Worm (Caenorhabditis elegans): ENCODE data around the gene dim-1.

DNA sequence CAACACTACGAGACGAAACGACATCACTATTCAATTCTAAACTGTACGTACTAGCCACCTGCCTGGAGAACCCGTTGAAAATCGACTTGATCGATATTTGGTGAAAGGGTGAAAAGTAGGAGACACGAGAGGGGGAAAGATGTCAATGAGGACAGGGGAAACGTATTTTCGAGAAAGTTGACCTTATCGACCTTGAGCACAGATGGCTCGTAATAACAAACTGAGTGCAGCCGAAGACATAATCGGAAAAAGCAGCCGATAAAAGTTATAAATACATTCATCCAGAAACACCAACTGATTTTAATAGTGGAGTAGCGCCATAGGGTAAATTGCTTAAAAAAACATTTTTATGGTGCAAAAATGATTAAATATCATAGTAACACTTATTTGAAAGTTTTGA is 2.0 kb upstream of the dim-1 start:
- TF ChIP-seq unc-39 (tag; optimal IDR thresholded peaks at IDR 0.05) (no peak), blmp-1 (tag; optimal IDR thresholded peaks at IDR 0.05) (no peak), nhr-12 (tag; optimal IDR thresholded peaks at IDR 0.05) (no peak), mab-5 (tag; optimal IDR thresholded peaks at IDR 0.05) (no peak), pha-4 (tag; optimal IDR thresholded peaks at IDR 0.05) (no peak), lin-13 (tag; optimal IDR thresholded peaks at IDR 0.05) (no peak), nhr-237 (tag; optimal IDR thresholded peaks at IDR 0.05) (no peak), ceh-83 (GFP tag; optimal IDR thresholded peaks at IDR 0.05) (no peak), unc-62 (GFP tag; optimal IDR thresholded peaks at IDR 0.05) (no peak), snpc-4 (tag; optimal IDR thresholded peaks at IDR 0.05) (no peak), sptf-1 (tag; optimal IDR thresholded peaks at IDR 0.05) (no peak), ceh-43 (GFP tag; optimal IDR thresholded peaks at IDR 0.05) (no peak), nhr-76 (tag; optimal IDR thresholded peaks at IDR 0.05) (no peak)

All from whole organism, mixed stage, embryonic.